Fruit fly (Drosophila melanogaster): ENCODE data around the gene CG32333.
"Not testable (repeated sequence)": the region's sequence is repeated elsewhere in the genome, so short reads cannot be mapped to it uniquely, and the experiment has no call there.

- not testable (repeated sequence) for TF ChIP-seq Crg-1 (GFP tag; optimal IDR thresholded peaks at IDR 0.05); CG33017 (tag; optimal IDR thresholded peaks at IDR 0.05); Mnt (GFP tag; optimal IDR thresholded peaks at IDR 0.05); CG12768 (GFP tag; optimal IDR thresholded peaks at IDR 0.05); CG7101 (tag; optimal IDR thresholded peaks at IDR 0.05); CG11617 (GFP tag; optimal IDR thresholded peaks at IDR 0.05)
These were observed 29.9 kb upstream of the CG32333 start, which contains the start of gene Klp61F for dm6 chr3L:1245810-1246209.

Data from whole organism, adult.